Fruit fly (Drosophila melanogaster): ENCODE results near the gene CG2680.

The CG2680 gene

DNA sequence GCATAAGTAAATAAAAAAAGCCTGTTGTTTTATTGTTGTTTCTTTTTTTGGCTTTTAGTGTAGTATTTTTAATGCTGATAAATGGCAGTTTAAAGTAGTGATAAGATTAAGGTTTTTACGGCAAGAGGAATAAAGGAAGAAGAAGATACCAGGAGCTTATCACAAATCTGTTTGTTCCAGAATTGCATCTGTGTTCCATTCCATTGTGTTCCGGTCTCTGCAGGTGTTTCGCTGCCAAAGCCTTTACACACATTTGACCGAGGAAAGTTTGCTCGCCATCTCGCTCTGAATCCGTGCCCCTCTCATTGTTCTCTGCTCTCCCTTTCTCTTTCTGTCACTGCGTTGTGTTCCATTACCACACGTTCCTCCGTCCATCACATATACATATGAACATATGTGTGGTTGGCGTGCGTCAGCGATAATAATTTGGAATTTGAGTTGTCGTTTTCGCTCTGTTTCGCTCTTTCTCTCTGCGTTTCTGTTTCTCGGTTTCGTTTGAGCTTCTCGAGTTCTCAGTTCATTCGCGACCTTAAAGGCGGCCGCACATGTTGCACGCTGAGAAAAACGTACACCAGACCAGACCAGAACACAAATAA is 48.9 kb downstream of the CG2680 start (continued):
- TF ChIP-seq mirr (GFP tag; optimal IDR thresholded peaks at IDR 0.05): no peak
- no peak for TF ChIP-seq CG6765 (GFP tag; optimal IDR thresholded peaks at IDR 0.05)
- TF ChIP-seq wor (GFP tag; IDR thresholded peaks at IDR 0.05): no peak
- TF ChIP-seq Mrtf (GFP tag; IDR thresholded peaks at IDR 0.05): no peak
- no peak for TF ChIP-seq unc-4 (GFP tag; IDR thresholded peaks at IDR 0.05; ENCODE audit: partially characterized antibody)
- no peak for TF ChIP-seq Xrp1 (GFP tag; IDR thresholded peaks at IDR 0.05)
- peak; percentile 11 for TF ChIP-seq ftz-f1 (GFP tag; optimal IDR thresholded peaks at IDR 0.05)
- TF ChIP-seq CG17359 (tag; optimal IDR thresholded peaks at IDR 0.05): no peak
- TF ChIP-seq ab (GFP tag; optimal IDR thresholded peaks at IDR 0.05): no peak
- peak; percentile 98 for TF ChIP-seq pfk (GFP tag; optimal IDR thresholded peaks at IDR 0.05)
- TF ChIP-seq knrl (GFP tag; IDR thresholded peaks at IDR 0.05; ENCODE audit: partially characterized antibody): no peak
- TF ChIP-seq org-1 (GFP tag; optimal IDR thresholded peaks at IDR 0.05): no peak
- no peak for TF ChIP-seq pan (optimal IDR thresholded peaks at IDR 0.05)
- TF ChIP-seq pan (GFP tag; optimal IDR thresholded peaks at IDR 0.05 in 1 of 2, IDR thresholded peaks at IDR 0.05 in 1 of 2): no peak
- TF ChIP-seq yki (optimal IDR thresholded peaks at IDR 0.05): no peak
- no peak for TF ChIP-seq aop (GFP tag; IDR thresholded peaks at IDR 0.05)
- no peak for TF ChIP-seq mld (GFP tag; IDR thresholded peaks at IDR 0.05; ENCODE audit: partially characterized antibody)
- no peak for TF ChIP-seq CG8281 (tag; optimal IDR thresholded peaks at IDR 0.05)
- peak; percentile 45 for TF ChIP-seq kay (GFP tag; optimal IDR thresholded peaks at IDR 0.05)
- TF ChIP-seq pum (GFP tag; optimal IDR thresholded peaks at IDR 0.05): no peak
- peak; percentile 47; the same call in 1 of the 2 replicates for TF ChIP-seq Adf1 (GFP tag; IDR thresholded peaks at IDR 0.05)
- no peak for TF ChIP-seq H2.0 (GFP tag; IDR thresholded peaks at IDR 0.05)
- TF ChIP-seq CG3163 (GFP tag; optimal IDR thresholded peaks at IDR 0.05): peak; percentile 14
- no peak for TF ChIP-seq tgo (GFP tag; IDR thresholded peaks at IDR 0.05)
- no peak for TF ChIP-seq Sin3A (optimal IDR thresholded peaks at IDR 0.05)
- TF ChIP-seq CG9797 (GFP tag; optimal IDR thresholded peaks at IDR 0.05): no peak
- peak; percentile 59 for TF ChIP-seq GATAe (GFP tag; conservative IDR thresholded peaks at IDR 0.05)
- TF ChIP-seq Dp (GFP tag; optimal IDR thresholded peaks at IDR 0.05): no peak
- no peak for TF ChIP-seq croc (GFP tag; conservative IDR thresholded peaks at IDR 0.05)
- TF ChIP-seq Atf-2 (GFP tag; optimal IDR thresholded peaks at IDR 0.05): no peak
- TF ChIP-seq Dip2 (GFP tag; IDR thresholded peaks at IDR 0.05): no peak
- TF ChIP-seq CG13775 (GFP tag; optimal IDR thresholded peaks at IDR 0.05): no peak
- TF ChIP-seq CG15011 (GFP tag; optimal IDR thresholded peaks at IDR 0.05): no peak
- TF ChIP-seq gem (tag; optimal IDR thresholded peaks at IDR 0.05): no peak
- TF ChIP-seq HLH4C (GFP tag; IDR thresholded peaks at IDR 0.05; ENCODE audit: partially characterized antibody): no peak
- no peak for TF ChIP-seq Ada2b (GFP tag; IDR thresholded peaks at IDR 0.05)
- no peak for TF ChIP-seq eyg (GFP tag; optimal IDR thresholded peaks at IDR 0.05)
- TF ChIP-seq Blimp-1 (GFP tag; optimal IDR thresholded peaks at IDR 0.05): peak; percentile 45
- TF ChIP-seq vvl (GFP tag; IDR thresholded peaks at IDR 0.05): peak; percentile 38; the same call in 1 of the 2 replicates
- no peak for TF ChIP-seq CG31388 (GFP tag; optimal IDR thresholded peaks at IDR 0.05)
- TF ChIP-seq cad (GFP tag; optimal IDR thresholded peaks at IDR 0.05): no peak
- TF ChIP-seq unpg (GFP tag; optimal IDR thresholded peaks at IDR 0.05): no peak
- TF ChIP-seq jigr1 (GFP tag; IDR thresholded peaks at IDR 0.05): no peak
- no peak for TF ChIP-seq Ets97D (GFP tag; optimal IDR thresholded peaks at IDR 0.05)
- TF ChIP-seq CG16779 (GFP tag; IDR thresholded peaks at IDR 0.05): no peak
- TF ChIP-seq CG5245 (GFP tag; optimal IDR thresholded peaks at IDR 0.05): no peak
- TF ChIP-seq YL-1 (GFP tag; optimal IDR thresholded peaks at IDR 0.05): no peak
- no peak for TF ChIP-seq corto (GFP tag; optimal IDR thresholded peaks at IDR 0.05)
- TF ChIP-seq CG32767 (GFP tag; IDR thresholded peaks at IDR 0.05): no peak
- TF ChIP-seq hbn (GFP tag; IDR thresholded peaks at IDR 0.05; ENCODE audit: partially characterized antibody): no peak
- no peak for TF ChIP-seq CG18619 (GFP tag; optimal IDR thresholded peaks at IDR 0.05)
- TF ChIP-seq crol (GFP tag; IDR thresholded peaks at IDR 0.05): no peak
- TF ChIP-seq Tbp (GFP tag; optimal IDR thresholded peaks at IDR 0.05): no peak

Data from whole organism, embryonic.